Worm (Caenorhabditis elegans) whole organism, L2 larva: Measurements from ENCODE around the gene Y57G11C.41.

Experiments
- F13H6.1 ChIP-seq: sonication (generic microtip); optimal IDR thresholded peaks from 2 replicates; lab custom pipeline; 2016; ENCODE audit warnings: missing genetic modification characterization, missing compliant biosample characterization
- R02D3.7 ChIP-seq: fragments of 150-350 bp; optimal IDR thresholded peaks from 2 replicates; lab custom pipeline; 2014; ENCODE audit warnings: missing biosample characterization, missing genetic modification characterization
- ZK546.5 ChIP-seq: sonication (generic microtip); optimal IDR thresholded peaks from 2 replicates; lab custom pipeline; 2017; ENCODE audit warnings: missing biosample characterization, missing genetic modification characterization
- alr-1 ChIP-seq: fragments of 150-350 bp; optimal IDR thresholded peaks from 2 replicates; lab custom pipeline; 2014; ENCODE audit warnings: missing biosample characterization, missing genetic modification characterization
- aly-2 ChIP-seq: fragments of 150-350 bp; optimal IDR thresholded peaks from 2 replicates; lab custom pipeline; 2014; ENCODE audit warnings: missing biosample characterization, missing genetic modification characterization
- ama-1 ChIP-seq: fragments of 150-350 bp; optimal IDR thresholded peaks from 2 replicates; lab custom pipeline; 2018; ENCODE audit warnings: inconsistent platforms
- blmp-1 ChIP-seq: sonication (generic microtip); optimal IDR thresholded peaks from 2 replicates; lab custom pipeline; 2017; ENCODE audit warnings: missing genetic modification characterization, mild to moderate bottlenecking, missing compliant biosample characterization, antibody characterized with exemption, moderate library complexity; ENCODE audit not compliant: insufficient read depth
- ceh-16 ChIP-seq: fragments of 150-350 bp; optimal IDR thresholded peaks from 2 replicates; lab custom pipeline; 2014; ENCODE audit warnings: missing biosample characterization, missing genetic modification characterization
- ceh-82 ChIP-seq: fragments of 150-350 bp; optimal IDR thresholded peaks from 2 replicates; lab custom pipeline; 2014; ENCODE audit warnings: missing biosample characterization, missing genetic modification characterization
- crh-2 ChIP-seq: sonication (generic microtip); optimal IDR thresholded peaks from 2 replicates; lab custom pipeline; 2017; ENCODE audit warnings: missing biosample characterization, missing genetic modification characterization
- elt-1 ChIP-seq: fragments of 150-350 bp; optimal IDR thresholded peaks from 2 replicates; lab custom pipeline; 2014; ENCODE audit warnings: missing biosample characterization, missing genetic modification characterization
- elt-3 ChIP-seq: sonication (generic microtip); optimal IDR thresholded peaks from 2 replicates; lab custom pipeline; 2017; ENCODE audit warnings: missing biosample characterization, missing genetic modification characterization
- fos-1 ChIP-seq: fragments of 150-350 bp; optimal IDR thresholded peaks from 2 replicates; lab custom pipeline; 2014; ENCODE audit warnings: missing biosample characterization, missing genetic modification characterization
- gmeb-1 ChIP-seq: fragments of 150-350 bp; optimal IDR thresholded peaks from 2 replicates; lab custom pipeline; 2014; ENCODE audit warnings: missing biosample characterization, missing genetic modification characterization
- lin-13 ChIP-seq: fragments of 150-350 bp; optimal IDR thresholded peaks from 2 replicates; lab custom pipeline; 2014; ENCODE audit warnings: missing biosample characterization, missing genetic modification reagents, missing genetic modification characterization
- mab-5 ChIP-seq: fragments of 150-350 bp; optimal IDR thresholded peaks from 2 replicates; lab custom pipeline; 2014; ENCODE audit warnings: missing biosample characterization, missing genetic modification characterization
- mbf-1 ChIP-seq: sonication (generic microtip); optimal IDR thresholded peaks from 2 replicates; lab custom pipeline; 2017; ENCODE audit warnings: missing biosample characterization, missing genetic modification characterization
- nhr-11 ChIP-seq: fragments of 150-350 bp; optimal IDR thresholded peaks from 2 replicates; lab custom pipeline; 2014; ENCODE audit warnings: missing biosample characterization, missing genetic modification characterization
- nhr-12 ChIP-seq: fragments of 150-350 bp; optimal IDR thresholded peaks from 2 replicates; lab custom pipeline; 2014; ENCODE audit warnings: missing biosample characterization, missing genetic modification characterization
- nhr-129 ChIP-seq: fragments of 150-350 bp; optimal IDR thresholded peaks from 2 replicates; lab custom pipeline; 2014; ENCODE audit warnings: missing biosample characterization, missing genetic modification characterization
- nhr-23 ChIP-seq: fragments of 150-350 bp; optimal IDR thresholded peaks from 2 replicates; lab custom pipeline; 2014; ENCODE audit warnings: missing biosample characterization, missing genetic modification reagents, missing genetic modification characterization
- nhr-237 ChIP-seq: fragments of 150-350 bp; optimal IDR thresholded peaks from 2 replicates; lab custom pipeline; 2014; ENCODE audit warnings: missing biosample characterization, missing genetic modification characterization
- nhr-25 ChIP-seq: fragments of 150-350 bp; sonication (generic microtip); optimal IDR thresholded peaks from 3 replicates; lab custom pipeline; 2014; ENCODE audit warnings: missing biosample characterization, missing genetic modification characterization
- nhr-6 ChIP-seq: fragments of 150-350 bp; optimal IDR thresholded peaks from 2 replicates; lab custom pipeline; 2014; ENCODE audit warnings: missing biosample characterization, missing genetic modification characterization
- nhr-77 ChIP-seq: fragments of 150-350 bp; optimal IDR thresholded peaks from 2 replicates; lab custom pipeline; 2014; ENCODE audit warnings: missing biosample characterization, missing genetic modification characterization
- peb-1 ChIP-seq: fragments of 150-350 bp; optimal IDR thresholded peaks from 2 replicates; lab custom pipeline; 2014; ENCODE audit warnings: missing biosample characterization, missing genetic modification characterization
- sem-4 ChIP-seq: fragments of 150-350 bp; optimal IDR thresholded peaks from 2 replicates; lab custom pipeline; 2014; ENCODE audit warnings: missing biosample characterization, missing genetic modification reagents, missing genetic modification characterization
- skn-1 ChIP-seq: sonication (generic microtip); optimal IDR thresholded peaks from 2 replicates; lab custom pipeline; 2017; ENCODE audit warnings: missing biosample characterization, missing genetic modification characterization
- sma-3 ChIP-seq: sonication (generic microtip); optimal IDR thresholded peaks from 2 replicates; lab custom pipeline; 2016; ENCODE audit warnings: missing genetic modification reagents, missing genetic modification characterization, missing compliant biosample characterization
- sma-9 ChIP-seq, 2 experiments: fragments of 150-350 bp in 1 of 2; sonication (generic microtip) in 1 of 2; optimal IDR thresholded peaks; 2 replicates each; lab custom pipeline; 2014 to 2016; ENCODE audit warnings: missing genetic modification characterization in 2 of 2, mild to moderate bottlenecking in 1 of 2, missing biosample characterization in 1 of 2, missing compliant biosample characterization in 1 of 2, missing genetic modification reagents in 1 of 2, moderate library complexity in 1 of 2
- snpc-4 ChIP-seq: fragments of 150-350 bp; optimal IDR thresholded peaks from 2 replicates; lab custom pipeline; 2014; ENCODE audit warnings: missing biosample characterization, missing genetic modification characterization
- unc-39 ChIP-seq: fragments of 150-350 bp; optimal IDR thresholded peaks from 2 replicates; lab custom pipeline; 2014; ENCODE audit warnings: missing biosample characterization, missing genetic modification characterization
- ztf-11 ChIP-seq: sonication (generic microtip); optimal IDR thresholded peaks from 2 replicates; lab custom pipeline; 2017; ENCODE audit warnings: missing biosample characterization, missing genetic modification characterization
- ztf-4 ChIP-seq: fragments of 150-350 bp; optimal IDR thresholded peaks from 2 replicates; lab custom pipeline; 2014; ENCODE audit warnings: missing biosample characterization, missing genetic modification characterization

Y57G11C.41 gene

ce11 chrIV:14706302-14706701 lies at the start of gene Y57G11C.41:
Y57G11C.41 (minus strand) TSS chrIV:14706402.
- TF ChIP-seq peb-1 (no peak), nhr-23 (tag; lab: Kevin White, UChicago) (no peak), F13H6.1 (tag; lab: Kevin White, UChicago) (no peak), sma-3 (GFP tag; lab: Kevin White, UChicago) (no peak), ama-1 (lab: Kevin White, UChicago) (no peak), skn-1 (tag; lab: Kevin White, UChicago) (no peak), nhr-11 (tag; lab: Kevin White, UChicago) (no peak), nhr-6 (tag; lab: Kevin White, UChicago) (no peak)

- TF ChIP-seq skn-1 (tag; lab: Kevin White, UChicago), result no peak
- TF ChIP-seq ZK546.5, result no peak
- no peak for TF ChIP-seq nhr-11 (tag; lab: Kevin White, UChicago)
- TF ChIP-seq ama-1 (lab: Kevin White, UChicago), result no peak
- no peak for TF ChIP-seq lin-13
- TF ChIP-seq crh-2 (tag; lab: Kevin White, UChicago), result no peak
These were observed 48.7 kb upstream of the Y57G11C.41 start, which contains the start of gene Y57G11C.499 for ce11 chrIV:14754912-14755311. Y57G11C.499 (minus strand) TSS chrIV:14754934.

ce11 chrIV:14741926-14742325 lies 35.7 kb upstream of the Y57G11C.41 start:
- TF ChIP-seq mbf-1 (tag; lab: Kevin White, UChicago) (no peak), ama-1 (lab: Kevin White, UChicago) (no peak), nhr-12 (tag; lab: Kevin White, UChicago) (no peak), snpc-4 (tag; lab: Kevin White, UChicago) (no peak), mab-5 (tag; lab: Kevin White, UChicago) (no peak), skn-1 (tag; lab: Kevin White, UChicago) (no peak), nhr-6 (tag; lab: Kevin White, UChicago) (no peak), nhr-129 (tag; lab: Kevin White, UChicago) (no peak), R02D3.7 (tag; lab: Kevin White, UChicago) (no peak), sma-3 (GFP tag; lab: Kevin White, UChicago) (no peak), ceh-16 (no peak), sma-9 (GFP tag; optimal IDR thresholded peaks at IDR 0.05; lab: Kevin White, UChicago) (no peak), sma-9 (tag; optimal IDR thresholded peaks at IDR 0.05; lab: Kevin White, UChicago) (no peak), nhr-237 (tag; lab: Kevin White, UChicago) (no peak), unc-39 (tag; lab: Kevin White, UChicago) (no peak), ceh-82 (no peak), aly-2 (tag; lab: Kevin White, UChicago) (no peak), ztf-4 (tag; lab: Kevin White, UChicago) (no peak)

ce11 chrIV:14729272-14729671 lies 23.1 kb upstream of the Y57G11C.41 start:
- TF ChIP-seq ceh-16 (no peak), fos-1 (tag; lab: Kevin White, UChicago) (no peak), nhr-25 (tag; lab: Kevin White, UChicago) (peak; percentile 36), ztf-11 (tag; lab: Kevin White, UChicago) (no peak)

- TF ChIP-seq nhr-237 (tag; lab: Kevin White, UChicago) (no peak), mbf-1 (tag; lab: Kevin White, UChicago) (no peak), alr-1 (tag; lab: Kevin White, UChicago) (no peak), ceh-82 (no peak), nhr-25 (tag; lab: Kevin White, UChicago) (no peak), fos-1 (tag; lab: Kevin White, UChicago) (no peak), aly-2 (tag; lab: Kevin White, UChicago) (no peak), sem-4 (tag; lab: Kevin White, UChicago) (no peak), ztf-11 (tag; lab: Kevin White, UChicago) (no peak), nhr-23 (tag; lab: Kevin White, UChicago) (no peak), nhr-77 (tag; lab: Kevin White, UChicago) (no peak)
These were observed 22.0 kb upstream of the Y57G11C.41 start, which contains the start of gene Y57G11C.42 for ce11 chrIV:14728225-14728624. Y57G11C.42 (plus strand) TSS chrIV:14728525.

ce11 chrIV:14715500-14715899 lies 9.3 kb upstream of the Y57G11C.41 start, which contains the start of gene lgc-8:
lgc-8 (plus strand) TSS chrIV:14715800.
- TF ChIP-seq elt-3 (tag; lab: Kevin White, UChicago), result no peak
- no peak for TF ChIP-seq nhr-6 (tag; lab: Kevin White, UChicago)
- TF ChIP-seq F13H6.1 (tag; lab: Kevin White, UChicago), result no peak
- no peak for TF ChIP-seq elt-1 (tag; lab: Kevin White, UChicago)
- no peak for TF ChIP-seq nhr-11 (tag; lab: Kevin White, UChicago)
- no peak for TF ChIP-seq gmeb-1
- TF ChIP-seq sem-4 (tag; lab: Kevin White, UChicago), result no peak
- no peak for TF ChIP-seq alr-1 (tag; lab: Kevin White, UChicago)
- no peak for TF ChIP-seq R02D3.7 (tag; lab: Kevin White, UChicago)
- TF ChIP-seq blmp-1 (tag; lab: Kevin White, UChicago), result no peak
- TF ChIP-seq fos-1 (tag; lab: Kevin White, UChicago), result no peak
- no peak for TF ChIP-seq nhr-25 (tag; lab: Kevin White, UChicago)
- no peak for TF ChIP-seq lin-13
- TF ChIP-seq snpc-4 (tag; lab: Kevin White, UChicago), result no peak
